Worm (Caenorhabditis elegans) whole organism, L1 larva: ENCODE results near the gene R186.8.

Experiments
- aly-2 ChIP-seq: fragments of 150-350 bp; optimal IDR thresholded peaks from 2 replicates; lab custom pipeline; 2014; ENCODE audit warnings: missing biosample characterization, missing genetic modification characterization
- lin-14 ChIP-seq: fragments of 200-800 bp; sonication (Bioruptor generic); optimal IDR thresholded peaks from 2 replicates; lab custom pipeline; 2018; ENCODE audit warnings: mild to moderate bottlenecking, missing genetic modification characterization, moderate library complexity, missing compliant biosample characterization
- ztf-4 ChIP-seq: fragments of 150-350 bp; optimal IDR thresholded peaks from 2 replicates; lab custom pipeline; 2014; ENCODE audit warnings: missing biosample characterization, missing genetic modification characterization

DNA sequence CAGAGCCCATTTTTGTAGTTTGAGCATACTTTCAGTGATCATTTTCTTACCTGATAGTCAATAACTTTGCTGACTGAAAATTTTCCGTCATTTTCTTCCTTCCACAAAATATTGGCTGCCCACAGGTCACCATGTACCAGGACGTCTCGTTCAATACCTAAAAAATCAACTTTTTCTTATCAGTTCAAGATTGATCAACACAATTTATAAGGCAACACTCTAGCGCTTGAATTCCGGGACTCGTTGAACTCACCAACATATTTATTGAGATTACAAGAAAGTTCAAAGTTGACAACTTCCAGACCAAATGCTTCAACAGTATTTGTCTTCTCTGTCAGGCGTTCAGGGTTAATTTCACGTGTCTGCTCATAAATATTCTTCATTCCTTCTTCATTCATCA, 34.1 kb downstream of the R186.8 start:
- TF ChIP-seq aly-2 (tag; lab: Kevin White, UChicago), result no peak
- TF ChIP-seq ztf-4 (tag; lab: Kevin White, UChicago), result no peak
- TF ChIP-seq lin-14 (GFP tag; lab: Kevin White, UChicago), result no peak
